Fruit fly (Drosophila melanogaster) whole organism, prepupa: ENCODE results near the gene CG31871.

Experiments used
- Blimp-1 ChIP-seq: fragments of 200-800 bp; sonication (Bioruptor generic); optimal IDR thresholded peaks from 3 replicates; lab custom pipeline; 2017; ENCODE audit warnings: missing biosample characterization, missing genetic modification characterization, mild to moderate bottlenecking, moderate library complexity, missing genetic modification reagents
- CG11294 ChIP-seq: fragments of 200-800 bp; sonication (Bioruptor generic); IDR thresholded peaks from 2 replicates; pipeline ENCODE4 v1.3.6; 2022; ENCODE audit warnings: missing biosample characterization, missing genetic modification characterization
- CG11762 ChIP-seq: fragments of 200-800 bp; sonication (Bioruptor generic); optimal IDR thresholded peaks from 3 replicates; lab custom pipeline; 2016; ENCODE audit warnings: missing biosample characterization, missing genetic modification characterization; ENCODE audit not compliant: insufficient read depth
- CG11902 ChIP-seq: fragments of 200-800 bp; sonication (Bioruptor generic); optimal IDR thresholded peaks from 3 replicates; lab custom pipeline; 2016; ENCODE audit warnings: missing biosample characterization, missing genetic modification characterization
- CG15336 ChIP-seq: fragments of 200-800 bp; sonication (Bioruptor generic); IDR thresholded peaks from 2 replicates; pipeline ENCODE4 v1.3.6; 2022; ENCODE audit warnings: missing biosample characterization, missing genetic modification characterization
- CG1621 ChIP-seq: fragments of 200-800 bp; sonication (Bioruptor generic); optimal IDR thresholded peaks from 3 replicates; lab custom pipeline; 2018; ENCODE audit warnings: missing biosample characterization, mild to moderate bottlenecking, missing genetic modification characterization
- CG16779 ChIP-seq: fragments of 200-800 bp; sonication (Bioruptor generic); optimal IDR thresholded peaks from 3 replicates; lab custom pipeline; 2017; ENCODE audit warnings: missing biosample characterization, mild to moderate bottlenecking, missing genetic modification characterization
- CG32006 ChIP-seq: fragments of 200-800 bp; sonication (Bioruptor generic); optimal IDR thresholded peaks from 3 replicates; lab custom pipeline; 2017; ENCODE audit warnings: missing biosample characterization, mild to moderate bottlenecking, missing genetic modification characterization
- CG34406 ChIP-seq: fragments of 200-800 bp; sonication (Bioruptor generic); optimal IDR thresholded peaks from 3 replicates; lab custom pipeline; 2016; ENCODE audit warnings: missing biosample characterization, missing genetic modification characterization
- CG6792 ChIP-seq: fragments of 200-800 bp; sonication (Bioruptor generic); optimal IDR thresholded peaks from 3 replicates; lab custom pipeline; 2016; ENCODE audit warnings: missing biosample characterization, missing genetic modification characterization
- CG6808 ChIP-seq: fragments of 200-800 bp; sonication (Bioruptor generic); optimal IDR thresholded peaks from 3 replicates; lab custom pipeline; 2017; ENCODE audit warnings: missing biosample characterization, missing genetic modification characterization, mild to moderate bottlenecking, moderate library complexity, missing genetic modification reagents
- CG6854 ChIP-seq: fragments of 200-800 bp; sonication (Bioruptor generic); optimal IDR thresholded peaks from 2 replicates; lab custom pipeline; 2017; ENCODE audit warnings: missing biosample characterization, mild to moderate bottlenecking, missing genetic modification characterization
- CG8319 ChIP-seq: fragments of 200-800 bp; sonication (Bioruptor generic); optimal IDR thresholded peaks from 3 replicates; lab custom pipeline; 2016; ENCODE audit warnings: missing biosample characterization, missing genetic modification characterization
- CG9139 ChIP-seq: fragments of 200-800 bp; sonication (Bioruptor generic); optimal IDR thresholded peaks from 3 replicates; lab custom pipeline; 2017; ENCODE audit warnings: missing biosample characterization, mild to moderate bottlenecking, missing genetic modification characterization
- Eip75B ChIP-seq: fragments of 200-800 bp; sonication (Bioruptor generic); optimal IDR thresholded peaks from 3 replicates; lab custom pipeline; 2016; ENCODE audit warnings: missing biosample characterization, missing genetic modification characterization
- Ets21C ChIP-seq: fragments of 200-800 bp; sonication (Bioruptor generic); optimal IDR thresholded peaks from 3 replicates; lab custom pipeline; 2016; ENCODE audit warnings: missing biosample characterization, missing genetic modification characterization
- Ets96B ChIP-seq: fragments of 200-800 bp; optimal IDR thresholded peaks from 2 replicates; lab custom pipeline; 2019; ENCODE audit warnings: missing biosample characterization, mild to moderate bottlenecking, missing genetic modification characterization, moderate library complexity
- Gug ChIP-seq: fragments of 200-800 bp; sonication (Bioruptor generic); IDR thresholded peaks from 2 replicates; pipeline ENCODE4 v1.3.6; 2022; ENCODE audit warnings: missing biosample characterization, missing genetic modification characterization
- Hr39 ChIP-seq: fragments of 200-800 bp; sonication (Bioruptor generic); optimal IDR thresholded peaks from 2 replicates; lab custom pipeline; 2016; ENCODE audit warnings: missing biosample characterization, missing genetic modification characterization
- Met ChIP-seq: fragments of 200-800 bp; sonication (Bioruptor generic); optimal IDR thresholded peaks from 3 replicates; lab custom pipeline; 2016; ENCODE audit warnings: missing biosample characterization, missing genetic modification characterization
- OdsH ChIP-seq: fragments of 200-800 bp; sonication (Bioruptor generic); optimal IDR thresholded peaks from 3 replicates; lab custom pipeline; 2016; ENCODE audit warnings: missing biosample characterization, missing genetic modification characterization
- Smox ChIP-seq: fragments of 200-800 bp; sonication (Bioruptor generic); optimal IDR thresholded peaks from 3 replicates; lab custom pipeline; 2016; ENCODE audit warnings: missing biosample characterization, missing genetic modification characterization
- Sox102F ChIP-seq: fragments of 200-800 bp; sonication (Bioruptor generic); optimal IDR thresholded peaks from 2 replicates; lab custom pipeline; 2016; ENCODE audit warnings: missing biosample characterization, mild to moderate bottlenecking, missing genetic modification characterization
- Sox14 ChIP-seq: fragments of 200-800 bp; sonication (Bioruptor generic); optimal IDR thresholded peaks from 3 replicates; lab custom pipeline; 2016; ENCODE audit warnings: missing biosample characterization, missing genetic modification characterization
- Sox15 ChIP-seq: fragments of 200-800 bp; sonication (Bioruptor generic); optimal IDR thresholded peaks from 3 replicates; lab custom pipeline; 2016; ENCODE audit warnings: missing biosample characterization, missing genetic modification characterization
- achi ChIP-seq: fragments of 200-800 bp; sonication (Bioruptor generic); optimal IDR thresholded peaks from 3 replicates; lab custom pipeline; 2016; ENCODE audit warnings: missing biosample characterization, missing genetic modification characterization
- acj6 ChIP-seq: fragments of 200-800 bp; sonication (Bioruptor generic); optimal IDR thresholded peaks from 3 replicates; lab custom pipeline; 2016; ENCODE audit warnings: missing biosample characterization, missing genetic modification characterization
- dsx ChIP-seq: fragments of 200-800 bp; optimal IDR thresholded peaks from 3 replicates; lab custom pipeline; 2019; ENCODE audit warnings: missing biosample characterization, mild to moderate bottlenecking, missing genetic modification characterization, moderate library complexity; ENCODE audit not compliant: poor library complexity, severe bottlenecking
- eg ChIP-seq: fragments of 200-800 bp; sonication (Bioruptor generic); IDR thresholded peaks from 3 replicates; pipeline ENCODE4 v1.3.6; 2022; ENCODE audit warnings: missing biosample characterization, missing genetic modification characterization
- fd85E ChIP-seq: fragments of 200-800 bp; sonication (Bioruptor generic); optimal IDR thresholded peaks from 3 replicates; lab custom pipeline; 2016; ENCODE audit warnings: missing biosample characterization, missing genetic modification characterization
- lz ChIP-seq: fragments of 200-800 bp; sonication (Bioruptor generic); optimal IDR thresholded peaks from 3 replicates; lab custom pipeline; 2016; ENCODE audit warnings: missing biosample characterization, missing genetic modification characterization
- salr ChIP-seq, 2 experiments: fragments of 200-800 bp; sonication (Bioruptor generic); optimal IDR thresholded peaks; 3 replicates each; lab custom pipeline; 2016 to 2018; ENCODE audit warnings: missing biosample characterization in 2 of 2, missing genetic modification characterization in 2 of 2, mild to moderate bottlenecking in 1 of 2
- spab ChIP-seq: fragments of 200-800 bp; sonication (Bioruptor generic); optimal IDR thresholded peaks from 2 replicates; lab custom pipeline; 2017; ENCODE audit warnings: missing biosample characterization, mild to moderate bottlenecking, missing genetic modification characterization, missing genetic modification reagents
- svp ChIP-seq: fragments of 200-800 bp; sonication (Bioruptor generic); peaks from one replicate; lab custom pipeline; 2016; ENCODE audit warnings: missing biosample characterization, missing genetic modification characterization
- topi ChIP-seq: fragments of 200-800 bp; sonication (Bioruptor generic); optimal IDR thresholded peaks from 3 replicates; lab custom pipeline; 2016; ENCODE audit warnings: missing biosample characterization, missing genetic modification characterization
- vri ChIP-seq: fragments of 200-800 bp; sonication (Bioruptor generic); optimal IDR thresholded peaks from 3 replicates; lab custom pipeline; 2016; ENCODE audit warnings: missing biosample characterization, mild to moderate bottlenecking, missing genetic modification characterization

The CG31871 gene

dm6 chr2L:10643671-10644070 is 18.2 kb upstream of the CG31871 start, which contains the start of gene CG18284:
Gene CG18284, plus strand, starts transcription at chr2L:10643971.
- TF ChIP-seq CG15336 (GFP tag; lab: Robert Waterston, UW), result no peak
- TF ChIP-seq Sox15 (GFP tag; lab: Kevin White, UChicago), result no peak
- no peak for TF ChIP-seq Hr39 (GFP tag; lab: Kevin White, UChicago)
- TF ChIP-seq CG11762 (GFP tag; lab: Kevin White, UChicago), result no peak
- no peak for TF ChIP-seq CG34406 (GFP tag; lab: Kevin White, UChicago)
- TF ChIP-seq vri (GFP tag; lab: Kevin White, UChicago), result no peak
- no peak for TF ChIP-seq acj6 (GFP tag; lab: Kevin White, UChicago)
- no peak for TF ChIP-seq CG8319 (GFP tag; lab: Kevin White, UChicago)
- TF ChIP-seq OdsH (GFP tag; lab: Kevin White, UChicago), result no peak
- no peak for TF ChIP-seq Ets21C
- TF ChIP-seq Smox, result no peak
- no peak for TF ChIP-seq Eip75B (GFP tag; lab: Kevin White, UChicago)
- TF ChIP-seq Blimp-1 (GFP tag; lab: Kevin White, UChicago), result no peak
- TF ChIP-seq eg (GFP tag; lab: Robert Waterston, UW), result no peak
- TF ChIP-seq Sox102F, result no peak
- no peak for TF ChIP-seq Sox14
- no peak for TF ChIP-seq fd85E (GFP tag; lab: Kevin White, UChicago)
- no peak for TF ChIP-seq Gug (GFP tag; lab: Robert Waterston, UW)

- TF ChIP-seq Ets96B (no peak), CG32006 (GFP tag; lab: Kevin White, UChicago) (no peak), Sox14 (no peak), CG8319 (GFP tag; lab: Kevin White, UChicago) (no peak), Sox102F (no peak), topi (GFP tag; lab: Kevin White, UChicago) (no peak), Met (GFP tag; lab: Kevin White, UChicago) (no peak), Ets21C (no peak), CG6854 (GFP tag; lab: Kevin White, UChicago) (no peak), salr (GFP tag; optimal IDR thresholded peaks at IDR 0.05; lab: Kevin White, UChicago) (no peak), Sox15 (GFP tag; lab: Kevin White, UChicago) (no peak)
These were observed 15.8 kb upstream of the CG31871 start, which contains the start of gene CG17097 for dm6 chr2L:10646115-10646514. Gene CG17097, plus strand, starts transcription at chr2L:10646415.

- TF ChIP-seq svp (GFP tag; lab: Kevin White, UChicago), result peak; percentile 33
- TF ChIP-seq lz, result no peak
These were observed 15.2 kb upstream of the CG31871 start for dm6 chr2L:10646726-10647125.

- no peak for TF ChIP-seq Eip75B (GFP tag; lab: Kevin White, UChicago)
- TF ChIP-seq achi (GFP tag; lab: Kevin White, UChicago), result no peak
- TF ChIP-seq CG6792 (GFP tag; lab: Kevin White, UChicago), result no peak
- TF ChIP-seq CG11762 (GFP tag; lab: Kevin White, UChicago), result no peak
- no peak for TF ChIP-seq CG6808 (GFP tag; lab: Kevin White, UChicago)
- no peak for TF ChIP-seq dsx (GFP tag; lab: Kevin White, UChicago)
- TF ChIP-seq CG1621 (tag; lab: Kevin White, UChicago), result no peak
- no peak for TF ChIP-seq CG16779 (tag; lab: Kevin White, UChicago)
- no peak for TF ChIP-seq Hr39 (GFP tag; lab: Kevin White, UChicago)
These were observed 14.0 kb upstream of the CG31871 start for dm6 chr2L:10647720-10648349.

- no peak for TF ChIP-seq CG1621 (tag; lab: Kevin White, UChicago)
- no peak for TF ChIP-seq dsx (GFP tag; lab: Kevin White, UChicago)
- TF ChIP-seq CG6792 (GFP tag; lab: Kevin White, UChicago), result no peak
- TF ChIP-seq CG11902 (GFP tag; lab: Kevin White, UChicago), result no peak
- no peak for TF ChIP-seq Ets96B
- no peak for TF ChIP-seq CG11294 (GFP tag; lab: Robert Waterston, UW)
- no peak for TF ChIP-seq spab
- no peak for TF ChIP-seq Blimp-1 (GFP tag; lab: Kevin White, UChicago)
- no peak for TF ChIP-seq CG9139 (GFP tag; lab: Kevin White, UChicago)
These were observed 10.6 kb upstream of the CG31871 start, which contains the start of gene dbf for dm6 chr2L:10651313-10651712. Gene dbf, plus strand, starts transcription at chr2L:10651613.
